Fruit fly (Drosophila melanogaster) S2 (cell line): ENCODE measurements around the gene CG31704.

Source experiments
- CG8478 ChIP-seq: fragments of >200 bp; optimal IDR thresholded peaks from 2 replicates; lab custom pipeline; 2018
- CTCF ChIP-seq, 2 experiments: fragments of >200 bp; optimal IDR thresholded peaks; 2 replicates each; lab custom pipeline; 2018

- no peak for TF ChIP-seq CG8478 (lab: Kevin White, UChicago)
- TF ChIP-seq CTCF (optimal IDR thresholded peaks at IDR 0.05; lab: Kevin White, UChicago), result no peak
Measured at dm6 chr2L:11813665-11814087, 26.8 kb upstream of the CG31704 start, which contains the start of gene CycY.
